Worm (Caenorhabditis elegans) whole organism, late embryonic: ENCODE results near the gene dur-1.

Experiments used
- C38D4.7 ChIP-seq: fragments of 200-800 bp; sonication (Bioruptor generic); optimal IDR thresholded peaks from 2 replicates; lab custom pipeline; 2018; ENCODE audit warnings: mild to moderate bottlenecking, missing genetic modification characterization, moderate library complexity, missing compliant biosample characterization
- K09A11.1 ChIP-seq: sonication (generic microtip); optimal IDR thresholded peaks from 2 replicates; lab custom pipeline; 2017; ENCODE audit warnings: antibody characterized with exemption, mild to moderate bottlenecking, missing genetic modification characterization, missing compliant biosample characterization; ENCODE audit not compliant: insufficient read depth
- ahr-1 ChIP-seq: sonication (generic microtip); optimal IDR thresholded peaks from 2 replicates; lab custom pipeline; 2016; ENCODE audit warnings: missing genetic modification characterization, missing compliant biosample characterization
- ceh-14 ChIP-seq: sonication (generic microtip); optimal IDR thresholded peaks from 2 replicates; lab custom pipeline; 2016; ENCODE audit warnings: missing genotype, missing genetic modification characterization, missing compliant biosample characterization
- ceh-18 ChIP-seq: sonication (generic microtip); optimal IDR thresholded peaks from 2 replicates; lab custom pipeline; 2016; ENCODE audit warnings: missing genetic modification characterization, missing compliant biosample characterization
- ceh-19 ChIP-seq: fragments of 200-800 bp; sonication (Bioruptor generic); optimal IDR thresholded peaks from 2 replicates; lab custom pipeline; 2018; ENCODE audit warnings: mild to moderate bottlenecking, missing genetic modification characterization, missing compliant biosample characterization
- ceh-30 ChIP-seq: fragments of 150-350 bp; optimal IDR thresholded peaks from 2 replicates; lab custom pipeline; 2014; ENCODE audit warnings: missing biosample characterization, missing genetic modification characterization
- ceh-34 ChIP-seq: sonication (generic microtip); optimal IDR thresholded peaks from 2 replicates; lab custom pipeline; 2016; ENCODE audit warnings: mild to moderate bottlenecking, missing genetic modification characterization, missing compliant biosample characterization
- dmd-4 ChIP-seq: sonication (generic microtip); optimal IDR thresholded peaks from 2 replicates; lab custom pipeline; 2016; ENCODE audit warnings: borderline replicate concordance, missing genetic modification characterization, missing compliant biosample characterization
- elt-2 ChIP-seq: sonication (generic microtip); optimal IDR thresholded peaks from 2 replicates; lab custom pipeline; 2016; ENCODE audit warnings: missing genetic modification reagents, missing genetic modification characterization, missing compliant biosample characterization
- ets-4 ChIP-seq: sonication (generic microtip); optimal IDR thresholded peaks from 2 replicates; lab custom pipeline; 2016; ENCODE audit warnings: missing genetic modification characterization, missing compliant biosample characterization
- eyg-1 ChIP-seq: sonication (generic microtip); optimal IDR thresholded peaks from 2 replicates; lab custom pipeline; 2016; ENCODE audit warnings: missing genotype, missing genetic modification characterization, missing compliant biosample characterization
- fax-1 ChIP-seq: sonication (generic microtip); optimal IDR thresholded peaks from 2 replicates; lab custom pipeline; 2016; ENCODE audit warnings: missing genotype, missing genetic modification characterization, missing compliant biosample characterization
- fkh-6 ChIP-seq: sonication (generic microtip); optimal IDR thresholded peaks from 2 replicates; lab custom pipeline; 2016; ENCODE audit warnings: missing genetic modification characterization, missing compliant biosample characterization
- gmeb-2 ChIP-seq: sonication (generic microtip); optimal IDR thresholded peaks from 2 replicates; lab custom pipeline; 2016; ENCODE audit warnings: missing genetic modification characterization, inconsistent platforms, missing compliant biosample characterization
- hlh-15 ChIP-seq: sonication (generic microtip); optimal IDR thresholded peaks from 2 replicates; lab custom pipeline; 2016; ENCODE audit warnings: missing genetic modification characterization, missing compliant biosample characterization
- hlh-6 ChIP-seq: sonication (generic microtip); optimal IDR thresholded peaks from 2 replicates; lab custom pipeline; 2016; ENCODE audit warnings: missing genotype, missing genetic modification characterization, missing compliant biosample characterization
- hlh-8 ChIP-seq: sonication (generic microtip); optimal IDR thresholded peaks from 2 replicates; lab custom pipeline; 2016; ENCODE audit warnings: missing genotype, missing genetic modification characterization, missing compliant biosample characterization
- lim-6 ChIP-seq: sonication (generic microtip); optimal IDR thresholded peaks from 2 replicates; lab custom pipeline; 2016; ENCODE audit warnings: missing genetic modification characterization, missing compliant biosample characterization
- madf-2 ChIP-seq: sonication (generic microtip); optimal IDR thresholded peaks from 2 replicates; lab custom pipeline; 2017; ENCODE audit warnings: missing genetic modification characterization, missing compliant biosample characterization
- mec-3 ChIP-seq: sonication (generic microtip); optimal IDR thresholded peaks from 2 replicates; lab custom pipeline; 2016; ENCODE audit warnings: borderline replicate concordance, missing genetic modification characterization, missing compliant biosample characterization
- nhr-11 ChIP-seq: fragments of 150-350 bp; optimal IDR thresholded peaks from 2 replicates; lab custom pipeline; 2014; ENCODE audit warnings: missing biosample characterization, missing genetic modification characterization
- nhr-232 ChIP-seq: sonication (generic microtip); optimal IDR thresholded peaks from 2 replicates; lab custom pipeline; 2016; ENCODE audit warnings: missing genetic modification characterization, missing compliant biosample characterization
- npax-4 ChIP-seq: sonication (generic microtip); optimal IDR thresholded peaks from 2 replicates; lab custom pipeline; 2016; ENCODE audit warnings: missing genetic modification characterization, missing compliant biosample characterization
- pat-9 ChIP-seq: fragments of 200-800 bp; sonication (Bioruptor generic); optimal IDR thresholded peaks from 2 replicates; lab custom pipeline; 2018; ENCODE audit warnings: mild to moderate bottlenecking, missing genetic modification characterization, moderate library complexity, missing compliant biosample characterization
- sox-4 ChIP-seq: sonication (generic microtip); optimal IDR thresholded peaks from 2 replicates; lab custom pipeline; 2017; ENCODE audit warnings: mild to moderate bottlenecking, missing genetic modification characterization, inconsistent platforms, missing compliant biosample characterization
- ttx-3 ChIP-seq: sonication (generic microtip); optimal IDR thresholded peaks from 2 replicates; lab custom pipeline; 2016; ENCODE audit warnings: missing genetic modification reagents, missing genetic modification characterization, missing compliant biosample characterization
- unc-42 ChIP-seq: sonication (generic microtip); optimal IDR thresholded peaks from 2 replicates; lab custom pipeline; 2016; ENCODE audit warnings: missing genotype, missing genetic modification characterization, missing compliant biosample characterization
- unc-55 ChIP-seq: sonication (generic microtip); optimal IDR thresholded peaks from 2 replicates; lab custom pipeline; 2017; ENCODE audit warnings: missing biosample characterization, missing genetic modification reagents, missing genetic modification characterization

The dur-1 gene

DNA sequence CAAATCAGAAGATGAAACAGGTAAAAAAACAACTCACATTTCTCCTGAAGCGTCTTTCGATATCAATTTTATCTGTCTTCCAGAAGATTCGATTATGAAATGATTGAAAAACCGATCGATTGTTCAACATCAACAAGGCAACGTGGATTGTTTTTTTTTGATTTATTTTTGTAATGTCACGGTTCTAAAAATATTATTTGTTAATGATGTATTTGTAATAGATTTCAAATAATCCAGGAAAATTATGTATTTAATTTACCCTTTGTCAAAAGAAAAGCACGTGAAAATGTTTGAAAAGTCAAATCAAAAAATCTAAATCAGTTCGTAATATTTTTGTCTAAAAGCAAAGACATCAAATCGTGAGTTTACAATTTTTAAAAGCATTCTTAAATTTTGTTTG, 41.1 kb upstream of the dur-1 start, which contains the start of the genes kin-5 and C47E12.11:
Gene kin-5, minus strand, starts transcription at position 101 of the 400 bp plus-strand sequence.
Gene C47E12.11, plus strand, starts transcription at position 320 of the 400 bp plus-strand sequence.
- TF ChIP-seq sox-4 (tag; lab: Kevin White, UChicago) (no peak), ahr-1 (tag; lab: Kevin White, UChicago) (no peak), ceh-19 (GFP tag; lab: Kevin White, UChicago) (no peak)
- TF ChIP-seq, all 69 proteins: peak for 0

DNA sequence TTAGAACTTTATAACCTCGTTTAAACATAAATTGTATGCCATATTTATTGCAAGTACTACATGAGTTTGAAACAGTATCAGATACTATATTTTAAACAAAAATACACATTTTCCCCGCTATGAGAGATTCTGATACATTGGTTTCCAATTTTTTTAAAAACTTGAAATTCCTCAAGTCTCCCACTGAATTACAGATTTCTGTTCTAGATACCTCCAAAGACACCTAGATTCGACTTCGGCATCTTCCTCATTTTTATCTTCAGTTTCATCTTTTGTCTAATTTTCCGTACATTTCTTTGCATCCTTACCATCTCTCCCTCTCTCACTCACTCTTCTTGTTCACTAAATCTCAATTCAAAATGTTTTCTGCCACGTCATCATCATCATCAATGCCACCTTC, 35.9 kb upstream of the dur-1 start, which contains the start of gene T13H10.2:
Gene T13H10.2, plus strand, starts transcription at position 301 of the 400 bp plus-strand sequence.
- TF ChIP-seq nhr-232 (tag; lab: Kevin White, UChicago) (no peak), gmeb-2 (tag; lab: Kevin White, UChicago) (no peak)

DNA sequence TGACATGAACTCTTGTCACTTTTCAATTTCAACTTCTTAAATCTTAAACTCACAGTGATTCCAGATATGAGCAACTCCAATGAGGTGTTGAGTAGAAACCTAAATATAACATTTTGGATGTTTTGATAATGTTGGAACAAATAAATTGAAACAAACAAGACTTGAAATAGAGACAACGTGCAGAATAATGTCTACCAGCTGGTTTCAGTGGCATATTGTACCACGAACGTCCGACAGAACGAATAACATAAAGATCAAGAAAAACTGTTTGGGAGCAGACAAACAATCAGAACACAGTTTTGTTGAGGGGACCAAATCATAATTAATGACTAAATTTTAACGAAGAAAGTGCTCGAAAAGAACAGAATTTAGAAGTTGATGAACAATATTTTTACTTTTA, 25.3 kb upstream of the dur-1 start, which contains the start of gene gon-1:
Gene gon-1, minus strand, starts transcription at position 101 of the 400 bp plus-strand sequence.
- TF ChIP-seq ceh-19 (GFP tag; lab: Kevin White, UChicago) (no peak), ttx-3 (no peak)

DNA sequence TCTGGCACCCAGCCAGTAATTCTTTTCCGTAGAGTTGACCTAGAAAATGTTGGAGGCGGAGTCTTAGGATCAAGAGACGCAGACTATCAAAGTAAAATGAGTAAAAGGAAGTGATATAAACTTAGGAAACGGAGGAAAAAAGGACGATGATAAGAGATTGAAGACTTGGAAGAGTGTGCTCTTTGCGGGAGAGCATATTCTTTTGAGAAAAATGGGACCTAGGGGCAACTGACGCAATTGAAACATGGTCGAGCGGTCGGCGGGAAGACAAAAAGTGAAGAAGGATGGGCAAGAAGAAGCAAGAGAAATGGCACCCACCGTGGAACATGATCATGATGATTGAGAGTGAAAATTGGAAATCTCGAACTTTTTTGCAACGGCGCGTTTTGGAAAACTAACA, 20.0 kb upstream of the dur-1 start:
- TF ChIP-seq ceh-18 (tag; lab: Kevin White, UChicago) (peak; percentile 40), C38D4.7 (GFP tag; lab: Kevin White, UChicago) (no peak)

DNA sequence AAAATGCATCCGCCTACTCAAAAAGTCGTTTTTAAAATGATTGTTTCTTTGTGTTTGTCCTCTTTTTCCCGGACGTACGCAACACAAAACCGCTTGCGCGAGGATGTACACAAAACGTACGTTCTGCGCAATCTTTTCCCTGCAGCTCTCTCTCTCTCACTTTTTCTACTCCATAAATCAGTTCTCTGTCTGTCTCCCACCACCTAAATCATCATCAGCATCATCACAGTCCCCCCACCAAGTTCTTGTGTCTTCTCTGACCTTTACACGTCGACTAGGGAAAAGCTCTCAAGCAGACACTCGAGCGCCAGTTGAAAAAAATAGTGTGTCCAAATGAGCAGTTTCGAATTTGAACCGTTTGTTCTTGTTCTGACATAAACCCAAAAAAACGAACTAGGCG, 16.2 kb upstream of the dur-1 start:
- TF ChIP-seq ceh-14 (tag; lab: Kevin White, UChicago), result no peak
- TF ChIP-seq fkh-6 (tag; lab: Kevin White, UChicago), result no peak
- no peak for TF ChIP-seq K09A11.1
- no peak for TF ChIP-seq sox-4 (tag; lab: Kevin White, UChicago)
- no peak for TF ChIP-seq ttx-3
- TF ChIP-seq npax-4, result no peak
- no peak for TF ChIP-seq elt-2 (tag; lab: Kevin White, UChicago)
- TF ChIP-seq ceh-34 (tag; lab: Kevin White, UChicago), result no peak
- no peak for TF ChIP-seq pat-9
- no peak for TF ChIP-seq fax-1 (tag; lab: Kevin White, UChicago)
- no peak for TF ChIP-seq hlh-15 (tag; lab: Kevin White, UChicago)
- no peak for TF ChIP-seq mec-3 (tag; lab: Kevin White, UChicago)
- no peak for TF ChIP-seq ceh-30 (tag; lab: Kevin White, UChicago)
- TF ChIP-seq ahr-1 (tag; lab: Kevin White, UChicago), result no peak
- TF ChIP-seq nhr-232 (tag; lab: Kevin White, UChicago), result no peak

DNA sequence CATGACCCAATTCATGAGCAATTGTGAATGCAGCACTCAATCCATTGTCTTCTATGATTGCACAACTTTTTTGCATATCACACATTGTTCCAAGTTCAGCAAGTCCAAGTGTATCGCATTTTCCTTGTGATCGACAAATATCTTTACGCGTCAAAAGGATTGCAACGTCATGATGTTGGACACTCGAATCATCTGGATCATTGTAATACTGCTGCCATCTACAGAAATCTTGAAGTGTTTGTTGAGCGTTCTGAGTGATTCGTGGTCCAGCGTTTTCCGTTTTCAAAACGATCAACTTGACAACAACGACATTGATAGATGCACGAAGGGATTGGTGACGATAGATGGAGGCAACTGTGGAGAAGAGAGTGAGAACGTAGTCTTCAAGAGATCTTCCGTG, 15.2 kb upstream of the dur-1 start:
- TF ChIP-seq ets-4 (tag; lab: Kevin White, UChicago), result no peak
- TF ChIP-seq dmd-4, result no peak

DNA sequence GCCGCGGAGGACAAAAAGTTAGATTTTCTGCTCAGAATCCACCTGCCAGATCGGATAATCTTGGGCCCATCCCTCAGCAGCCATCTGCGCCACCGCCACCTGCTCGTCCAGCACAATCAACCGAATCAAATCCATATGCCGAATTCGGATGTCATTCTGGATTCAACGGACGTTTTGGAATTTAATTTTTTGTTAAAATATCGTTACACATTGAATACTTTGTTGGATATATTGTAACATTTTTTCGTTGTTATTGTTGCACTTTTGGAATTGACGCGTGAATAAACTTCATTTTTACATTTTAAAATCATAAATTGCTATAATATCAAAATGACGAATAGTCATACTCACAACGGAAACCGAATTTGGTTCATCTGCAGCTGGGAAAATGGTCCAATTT, 5.5 kb upstream of the dur-1 start, which contains the start of gene spe-29:
Gene spe-29, plus strand, starts transcription at position 301 of the 400 bp plus-strand sequence.
- no peak for TF ChIP-seq nhr-11
- no peak for TF ChIP-seq hlh-8 (tag; lab: Kevin White, UChicago)
- no peak for TF ChIP-seq madf-2 (tag; lab: Kevin White, UChicago)
- TF ChIP-seq hlh-6 (tag; lab: Kevin White, UChicago), result no peak
- TF ChIP-seq C38D4.7 (GFP tag; lab: Kevin White, UChicago), result no peak
- no peak for TF ChIP-seq lim-6 (tag; lab: Kevin White, UChicago)
- TF ChIP-seq eyg-1, result no peak

DNA sequence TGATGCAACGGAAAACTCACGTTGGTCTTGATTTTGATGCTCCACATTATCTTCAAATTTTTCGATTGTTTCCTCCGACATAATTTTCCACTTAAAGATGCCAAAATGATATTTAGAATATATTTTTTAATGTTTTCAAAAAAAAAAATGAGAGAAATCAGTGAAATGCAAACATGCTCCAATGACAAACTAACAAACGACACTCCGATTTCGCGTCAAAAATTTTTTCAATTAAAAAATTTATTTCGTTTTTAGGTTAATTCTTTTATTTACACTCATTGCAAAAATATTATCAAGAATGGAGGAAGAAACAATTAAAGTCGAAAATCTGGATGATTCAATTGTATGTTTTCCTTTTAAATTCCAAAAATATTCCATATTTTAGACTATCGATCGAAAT, 4.0 kb upstream of the dur-1 start, which contains the start of the genes trmt-10A and F25H8.2:
Gene trmt-10A, minus strand, starts transcription at position 159 of the 400 bp plus-strand sequence.
Gene F25H8.2, plus strand, starts transcription at position 181 of the 400 bp plus-strand sequence.
- TF ChIP-seq ceh-14 (tag; lab: Kevin White, UChicago), result peak; percentile 21
- TF ChIP-seq unc-42 (tag; lab: Kevin White, UChicago), result peak; percentile 74
- TF ChIP-seq unc-55, result no peak
- TF ChIP-seq, all 69 proteins: peak for 2
